Fruit fly (Drosophila melanogaster): ENCODE data around the gene Caf1-55.

Gene Caf1-55

DNA sequence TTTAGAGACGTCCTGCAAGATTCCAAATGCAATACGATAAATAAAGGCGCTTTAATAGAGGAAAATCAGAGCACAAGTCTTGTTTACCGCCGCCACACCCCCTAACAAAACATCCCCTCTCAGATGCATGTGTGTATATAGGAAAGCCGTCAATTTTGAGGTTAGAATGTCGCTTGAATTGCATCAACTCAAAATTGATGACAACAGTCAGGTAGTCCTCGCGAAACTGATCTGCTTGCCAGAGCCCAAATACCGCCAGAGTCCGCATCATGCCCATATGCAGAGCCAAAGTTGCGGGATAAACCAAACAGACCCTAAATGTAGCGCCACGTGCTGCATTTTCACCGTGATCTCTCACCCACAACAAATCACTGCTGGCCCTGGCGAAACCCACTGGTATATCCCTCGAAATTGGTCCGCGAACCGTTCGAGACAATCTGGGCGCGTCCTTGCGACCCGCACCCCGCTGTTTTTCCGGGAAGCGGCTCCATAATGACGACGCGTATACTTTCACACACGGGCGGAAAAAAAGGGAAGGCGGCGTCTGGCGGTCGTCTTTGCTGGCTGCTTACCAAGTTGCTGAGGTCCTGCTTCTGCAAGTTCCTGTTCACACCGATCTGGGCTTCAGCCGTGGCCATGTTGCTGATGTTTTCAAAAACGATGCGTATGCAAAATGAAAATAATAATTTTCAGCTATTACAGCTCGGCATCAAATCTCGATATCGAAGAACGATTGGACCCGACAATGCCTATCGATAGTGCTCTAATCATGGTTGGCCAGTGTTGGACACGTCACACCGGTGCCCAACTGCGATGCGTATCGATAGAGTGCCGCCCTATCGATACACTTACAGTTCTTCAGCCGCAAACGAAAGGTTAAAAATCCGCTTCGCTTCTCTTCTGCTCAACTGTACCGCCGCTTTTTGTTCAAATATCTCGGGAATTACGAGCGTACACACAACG, 37.6 kb downstream of the Caf1-55 start, which contains the start of the genes eIF2gamma and Set:
Gene eIF2gamma, minus strand, starts transcription at position 749 of the 963 bp plus-strand sequence.
Gene Set, plus strand, starts transcription at position 843 of the 963 bp plus-strand sequence.
- TF ChIP-seq psq (GFP tag; optimal IDR thresholded peaks at IDR 0.05) (peak; percentile 14), usp (GFP tag; optimal IDR thresholded peaks at IDR 0.05) (no peak), CrebA (GFP tag; optimal IDR thresholded peaks at IDR 0.05; ENCODE audit: borderline replicate concordance) (no peak), Dif (GFP tag; optimal IDR thresholded peaks at IDR 0.05; ENCODE audit: partially characterized antibody) (no peak), Rel (GFP tag; optimal IDR thresholded peaks at IDR 0.05) (no peak), Rel (tag; optimal IDR thresholded peaks at IDR 0.05) (peak; percentile 54), ey (GFP tag; optimal IDR thresholded peaks at IDR 0.05) (peak; percentile 42), Abd-B (GFP tag; optimal IDR thresholded peaks at IDR 0.05) (no peak), N (GFP tag; optimal IDR thresholded peaks at IDR 0.05) (no peak), Mio (GFP tag; optimal IDR thresholded peaks at IDR 0.05) (no peak), fru (GFP tag; optimal IDR thresholded peaks at IDR 0.05) (no peak), Hr83 (GFP tag; optimal IDR thresholded peaks at IDR 0.05; ENCODE audit: poor library complexity, severe bottlenecking) (peak; percentile 92), Myc (optimal IDR thresholded peaks at IDR 0.05) (peak; percentile 10), Jra (GFP tag; optimal IDR thresholded peaks at IDR 0.05) (no peak), CG32264 (GFP tag; optimal IDR thresholded peaks at IDR 0.05) (no peak), pan (optimal IDR thresholded peaks at IDR 0.05) (no peak), dl (GFP tag; optimal IDR thresholded peaks at IDR 0.05; ENCODE audit: insufficient read depth in 1 of 2, partially characterized antibody in 2 of 2) (no peak), Vsx2 (GFP tag; optimal IDR thresholded peaks at IDR 0.05; ENCODE audit: partially characterized antibody) (no peak), brk (GFP tag; optimal IDR thresholded peaks at IDR 0.05) (no peak), Dfd (GFP tag; optimal IDR thresholded peaks at IDR 0.05) (no peak), jim (GFP tag; optimal IDR thresholded peaks at IDR 0.05) (peak; percentile 25), Hnf4 (GFP tag; optimal IDR thresholded peaks at IDR 0.05) (no peak), dsf (GFP tag; optimal IDR thresholded peaks at IDR 0.05; ENCODE audit: borderline replicate concordance) (no peak), woc (GFP tag; optimal IDR thresholded peaks at IDR 0.05) (no peak), rgr (GFP tag; optimal IDR thresholded peaks at IDR 0.05) (no peak), h (GFP tag; optimal IDR thresholded peaks at IDR 0.05) (no peak), tai (GFP tag; optimal IDR thresholded peaks at IDR 0.05) (no peak), lola (GFP tag; optimal IDR thresholded peaks at IDR 0.05) (no peak), dmrt93B (GFP tag; optimal IDR thresholded peaks at IDR 0.05) (no peak), OdsH (GFP tag; optimal IDR thresholded peaks at IDR 0.05) (peak; percentile 21), Sp1 (GFP tag; optimal IDR thresholded peaks at IDR 0.05) (no peak), CG9705 (GFP tag; optimal IDR thresholded peaks at IDR 0.05) (peak; percentile 3), foxo (GFP tag; optimal IDR thresholded peaks at IDR 0.05) (no peak), sage (GFP tag; optimal IDR thresholded peaks at IDR 0.05) (no peak), sv (GFP tag; optimal IDR thresholded peaks at IDR 0.05) (no peak), GATAd (GFP tag; optimal IDR thresholded peaks at IDR 0.05) (no peak), Hr78 (GFP tag; optimal IDR thresholded peaks at IDR 0.05) (no peak), HLH106 (tag; optimal IDR thresholded peaks at IDR 0.05) (peak; percentile 33), br (GFP tag; optimal IDR thresholded peaks at IDR 0.05) (no peak)

DNA sequence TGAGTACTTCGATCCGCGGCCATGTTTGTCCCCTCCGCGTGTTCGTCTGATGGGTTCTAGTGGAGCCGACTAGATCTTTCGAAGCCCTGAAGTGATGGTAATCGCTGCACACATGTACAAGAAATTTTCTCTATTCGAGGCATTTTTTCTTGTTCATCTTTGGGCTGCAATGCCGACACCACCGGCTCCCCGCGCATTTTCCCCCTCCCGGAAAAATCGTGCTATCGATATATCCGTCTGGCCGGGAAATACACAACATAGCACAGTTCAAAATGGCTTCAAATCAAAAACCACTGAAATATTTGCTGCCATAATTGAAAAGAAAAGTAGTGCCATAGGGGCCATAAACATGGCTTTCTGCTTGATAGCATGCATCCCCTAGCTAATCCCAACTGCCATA, 38.6 kb downstream of the Caf1-55 start:
- TF ChIP-seq pan (optimal IDR thresholded peaks at IDR 0.05) = no peak
- TF ChIP-seq dl (GFP tag; optimal IDR thresholded peaks at IDR 0.05; ENCODE audit: insufficient read depth in 1 of 2, partially characterized antibody in 2 of 2) = no peak
- no peak for TF ChIP-seq N (GFP tag; optimal IDR thresholded peaks at IDR 0.05)
- no peak for TF ChIP-seq Dif (GFP tag; optimal IDR thresholded peaks at IDR 0.05; ENCODE audit: partially characterized antibody)
- no peak for TF ChIP-seq rgr (GFP tag; optimal IDR thresholded peaks at IDR 0.05)
- TF ChIP-seq Mio (GFP tag; optimal IDR thresholded peaks at IDR 0.05) = no peak
- no peak for TF ChIP-seq Myc (optimal IDR thresholded peaks at IDR 0.05)
- TF ChIP-seq CG9705 (GFP tag; optimal IDR thresholded peaks at IDR 0.05) = no peak
- TF ChIP-seq brk (GFP tag; optimal IDR thresholded peaks at IDR 0.05) = no peak
- TF ChIP-seq lola (GFP tag; optimal IDR thresholded peaks at IDR 0.05) = no peak
- no peak for TF ChIP-seq Rel (GFP tag; optimal IDR thresholded peaks at IDR 0.05)
- no peak for TF ChIP-seq Rel (tag; optimal IDR thresholded peaks at IDR 0.05)
- no peak for TF ChIP-seq CG32264 (GFP tag; optimal IDR thresholded peaks at IDR 0.05)
- no peak for TF ChIP-seq usp (GFP tag; optimal IDR thresholded peaks at IDR 0.05)
- TF ChIP-seq foxo (GFP tag; optimal IDR thresholded peaks at IDR 0.05) = no peak
- no peak for TF ChIP-seq Abd-B (GFP tag; optimal IDR thresholded peaks at IDR 0.05)
